Worm (Caenorhabditis elegans) whole organism, L4 larva: Measurements from ENCODE around the gene mdt-11.

ENCODE experiments used
- D1046.2 ChIP-seq: fragments of 200-800 bp; sonication (Bioruptor generic); IDR thresholded peaks from 2 replicates; pipeline ENCODE4 v1.3.6; 2022; ENCODE audit warnings: missing genetic modification characterization, missing compliant biosample characterization
- F10B5.3 ChIP-seq: sonication (generic microtip); optimal IDR thresholded peaks from 2 replicates; lab custom pipeline; 2016; ENCODE audit warnings: mild to moderate bottlenecking, missing genetic modification characterization, missing compliant biosample characterization
- F26F4.8 ChIP-seq: fragments of 200-800 bp; sonication (Bioruptor generic); conservative IDR thresholded peaks from 2 replicates; pipeline ENCODE4 v1.3.6; 2022; ENCODE audit warnings: missing genetic modification characterization, missing compliant biosample characterization
- F37D6.2 ChIP-seq: sonication (generic microtip); optimal IDR thresholded peaks from 2 replicates; lab custom pipeline; 2016; ENCODE audit warnings: mild to moderate bottlenecking, missing genetic modification characterization, missing compliant biosample characterization
- F49E8.2 ChIP-seq: sonication (generic microtip); optimal IDR thresholded peaks from 2 replicates; lab custom pipeline; 2016; ENCODE audit warnings: missing compliant biosample characterization, mild to moderate bottlenecking, missing genetic modification characterization, borderline replicate concordance
- T20F7.1 ChIP-seq: fragments of 200-800 bp; sonication (Bioruptor generic); optimal IDR thresholded peaks from 2 replicates; lab custom pipeline; 2018; ENCODE audit warnings: mild to moderate bottlenecking, missing genetic modification characterization, missing compliant biosample characterization
- Y48G9A.11 ChIP-seq: fragments of 200-800 bp; sonication (Bioruptor generic); IDR thresholded peaks from 2 replicates; pipeline ENCODE4 v1.3.6; 2022; ENCODE audit warnings: missing genetic modification reagents, missing genetic modification characterization, missing compliant biosample characterization
- Y5F2A.4 ChIP-seq: fragments of 200-800 bp; sonication (Bioruptor generic); optimal IDR thresholded peaks from 2 replicates; lab custom pipeline; 2018; ENCODE audit warnings: mild to moderate bottlenecking, missing genetic modification characterization, missing compliant biosample characterization
- aha-1 ChIP-seq: fragments of 150-350 bp; peaks from one replicate; lab custom pipeline; 2014; ENCODE audit warnings: missing biosample characterization, missing genetic modification characterization
- arid-1 ChIP-seq: fragments of 200-800 bp; sonication (Bioruptor generic); conservative IDR thresholded peaks from 2 replicates; pipeline ENCODE4 v1.3.6; 2022; ENCODE audit warnings: missing genetic modification reagents, missing genetic modification characterization, missing compliant biosample characterization
- attf-4 ChIP-seq: sonication (generic microtip); optimal IDR thresholded peaks from 3 replicates; lab custom pipeline; 2017; ENCODE audit warnings: missing biosample characterization, missing genetic modification characterization
- ceh-62 ChIP-seq: sonication (generic microtip); optimal IDR thresholded peaks from 2 replicates; lab custom pipeline; 2017; ENCODE audit warnings: missing biosample characterization, missing genetic modification characterization
- ces-1 ChIP-seq: fragments of 150-350 bp; sonication (generic microtip); optimal IDR thresholded peaks from 4 replicates; lab custom pipeline; 2014; ENCODE audit warnings: missing biosample characterization, missing genetic modification reagents, missing genetic modification characterization
- ctbp-1 ChIP-seq: fragments of 200-800 bp; sonication (Bioruptor generic); IDR thresholded peaks from 2 replicates; pipeline ENCODE4 v1.3.6; 2022; ENCODE audit warnings: missing genetic modification reagents, missing genetic modification characterization, missing compliant biosample characterization
- dmd-8 ChIP-seq: fragments of 200-800 bp; sonication (Bioruptor generic); IDR thresholded peaks from 2 replicates; pipeline ENCODE4 v1.3.6; 2022; ENCODE audit warnings: missing genetic modification characterization, missing compliant biosample characterization
- dpl-1 ChIP-seq: fragments of 150-350 bp; optimal IDR thresholded peaks from 2 replicates; lab custom pipeline; 2014; ENCODE audit warnings: missing biosample characterization, missing genetic modification reagents, missing genetic modification characterization
- duxl-1 ChIP-seq: sonication (generic microtip); optimal IDR thresholded peaks from 2 replicates; lab custom pipeline; 2016; ENCODE audit warnings: mild to moderate bottlenecking, missing genetic modification characterization, moderate library complexity, missing compliant biosample characterization; ENCODE audit not compliant: poor library complexity
- egl-43 ChIP-seq: fragments of 200-800 bp; sonication (Bioruptor generic); IDR thresholded peaks from 2 replicates; pipeline ENCODE4 v1.3.6; 2022; ENCODE audit warnings: missing genetic modification reagents, missing genetic modification characterization, missing compliant biosample characterization
- fkh-10 ChIP-seq: fragments of 150-350 bp; optimal IDR thresholded peaks from 2 replicates; lab custom pipeline; 2014; ENCODE audit warnings: missing biosample characterization, missing genetic modification reagents, missing genetic modification characterization
- hif-1 ChIP-seq, 2 experiments: sonication (generic microtip); optimal IDR thresholded peaks; 2 replicates each; lab custom pipeline; 2016 to 2017; ENCODE audit warnings: missing compliant biosample characterization in 2 of 2, missing genetic modification characterization in 2 of 2, missing genetic modification reagents in 2 of 2, missing genotype in 2 of 2, mild to moderate bottlenecking in 1 of 2
- hlh-11 ChIP-seq: fragments of 200-800 bp; sonication (Bioruptor generic); optimal IDR thresholded peaks from 2 replicates; lab custom pipeline; 2018; ENCODE audit warnings: mild to moderate bottlenecking, missing genetic modification characterization, missing compliant biosample characterization
- hlh-30 ChIP-seq: sonication (generic microtip); optimal IDR thresholded peaks from 2 replicates; lab custom pipeline; 2017; ENCODE audit warnings: antibody characterized with exemption, mild to moderate bottlenecking, missing genetic modification characterization, missing compliant biosample characterization; ENCODE audit not compliant: insufficient read depth
- hmg-1.1 ChIP-seq: fragments of 200-800 bp; sonication (Bioruptor generic); IDR thresholded peaks from 2 replicates; pipeline ENCODE4 v1.3.6; 2022; ENCODE audit warnings: missing genetic modification reagents, missing genetic modification characterization, missing compliant biosample characterization
- lin-13 ChIP-seq: fragments of 150-350 bp; optimal IDR thresholded peaks from 2 replicates; lab custom pipeline; 2014; ENCODE audit warnings: missing biosample characterization, missing genetic modification reagents, missing genetic modification characterization
- lin-38 ChIP-seq: fragments of 200-800 bp; sonication (Bioruptor generic); IDR thresholded peaks from 2 replicates; pipeline ENCODE4 v1.3.6; 2022; ENCODE audit warnings: missing genetic modification reagents, missing genetic modification characterization, missing compliant biosample characterization
- lir-3 ChIP-seq: sonication (generic microtip); optimal IDR thresholded peaks from 2 replicates; lab custom pipeline; 2016; ENCODE audit warnings: mild to moderate bottlenecking, missing genetic modification characterization, missing compliant biosample characterization
- lsy-2 ChIP-seq, 2 experiments: fragments of 150-350 bp in 1 of 2; sonication (generic microtip) in 1 of 2; optimal IDR thresholded peaks; 2 replicates each; lab custom pipeline; 2014 to 2017; ENCODE audit warnings: missing biosample characterization in 2 of 2, missing genetic modification characterization in 2 of 2
- mdl-1 ChIP-seq, 2 experiments: fragments of 150-350 bp in 1 of 2; sonication (generic microtip) in 1 of 2; optimal IDR thresholded peaks; 2 replicates each; lab custom pipeline; 2014 to 2017; ENCODE audit warnings: missing biosample characterization in 2 of 2, missing genetic modification characterization in 2 of 2
- mdt-29 ChIP-seq: fragments of 200-800 bp; sonication (Bioruptor generic); IDR thresholded peaks from 2 replicates; pipeline ENCODE4 v1.3.6; 2022; ENCODE audit warnings: missing genetic modification reagents, missing genetic modification characterization, missing compliant biosample characterization
- mes-2 ChIP-seq: sonication (generic microtip); optimal IDR thresholded peaks from 2 replicates; lab custom pipeline; 2016; ENCODE audit warnings: missing genotype, mild to moderate bottlenecking, missing genetic modification characterization, missing compliant biosample characterization; ENCODE audit not compliant: poor library complexity, severe bottlenecking
- nhr-11 ChIP-seq: fragments of 150-350 bp; optimal IDR thresholded peaks from 2 replicates; lab custom pipeline; 2014; ENCODE audit warnings: missing biosample characterization, missing genetic modification characterization
- nhr-28 ChIP-seq: fragments of 150-350 bp; optimal IDR thresholded peaks from 2 replicates; lab custom pipeline; 2014; ENCODE audit warnings: missing biosample characterization, missing genetic modification characterization
- nhr-41 ChIP-seq: fragments of 200-800 bp; sonication (Bioruptor generic); IDR thresholded peaks from 2 replicates; pipeline ENCODE4 v1.3.6; 2022; ENCODE audit warnings: missing genetic modification reagents, missing genetic modification characterization, missing compliant biosample characterization
- nhr-42 ChIP-seq: fragments of 200-800 bp; sonication (Bioruptor generic); IDR thresholded peaks from 2 replicates; pipeline ENCODE4 v1.3.6; 2022; ENCODE audit warnings: missing genetic modification characterization, missing compliant biosample characterization
- nhr-6 ChIP-seq: fragments of 150-350 bp; optimal IDR thresholded peaks from 2 replicates; lab custom pipeline; 2014; ENCODE audit warnings: missing biosample characterization, missing genetic modification characterization
- nhr-77 ChIP-seq: fragments of 150-350 bp; optimal IDR thresholded peaks from 2 replicates; lab custom pipeline; 2014; ENCODE audit warnings: missing biosample characterization, missing genetic modification characterization
- php-3 ChIP-seq: fragments of 200-800 bp; sonication (Bioruptor generic); IDR thresholded peaks from 2 replicates; pipeline ENCODE4 v1.3.6; 2022; ENCODE audit warnings: missing genetic modification reagents, missing genetic modification characterization, missing compliant biosample characterization
- rbr-2 ChIP-seq: sonication (generic microtip); optimal IDR thresholded peaks from 2 replicates; lab custom pipeline; 2016; ENCODE audit warnings: missing genotype, missing genetic modification characterization, missing compliant biosample characterization
- sdz-12 ChIP-seq: fragments of 200-800 bp; sonication (Bioruptor generic); optimal IDR thresholded peaks from 2 replicates; lab custom pipeline; 2018; ENCODE audit warnings: mild to moderate bottlenecking, missing genetic modification characterization, missing compliant biosample characterization
- set-16 ChIP-seq: fragments of 200-800 bp; sonication (Bioruptor generic); IDR thresholded peaks from 2 replicates; pipeline ENCODE4 v1.3.6; 2022; ENCODE audit warnings: missing genetic modification reagents, missing genetic modification characterization, missing compliant biosample characterization
- spr-3 ChIP-seq: fragments of 200-800 bp; sonication (Bioruptor generic); optimal IDR thresholded peaks from 2 replicates; lab custom pipeline; 2018; ENCODE audit warnings: mild to moderate bottlenecking, missing genetic modification characterization, missing compliant biosample characterization
- tra-1 ChIP-seq: fragments of 200-800 bp; sonication (Bioruptor generic); IDR thresholded peaks from 2 replicates; pipeline ENCODE4 v1.3.6; 2022; ENCODE audit warnings: missing genetic modification reagents, missing genetic modification characterization, missing compliant biosample characterization
- vab-7 ChIP-seq: fragments of 200-800 bp; sonication (Bioruptor generic); IDR thresholded peaks from 2 replicates; pipeline ENCODE4 v1.3.6; 2022; ENCODE audit warnings: missing genetic modification reagents, missing genetic modification characterization, missing compliant biosample characterization
- zfp-2 ChIP-seq: sonication (generic microtip); optimal IDR thresholded peaks from 2 replicates; lab custom pipeline; 2016; ENCODE audit warnings: mild to moderate bottlenecking, missing genetic modification characterization, missing compliant biosample characterization
- zfp-3 ChIP-seq: fragments of 200-800 bp; sonication (Bioruptor generic); conservative IDR thresholded peaks from 2 replicates; pipeline ENCODE4 v1.3.6; 2022; ENCODE audit warnings: missing genetic modification reagents, missing genetic modification characterization, missing compliant biosample characterization
- zip-11 ChIP-seq: fragments of 200-800 bp; sonication (Bioruptor generic); IDR thresholded peaks from 2 replicates; pipeline ENCODE4 v1.3.6; 2022; ENCODE audit warnings: missing genetic modification characterization, missing compliant biosample characterization
- zip-2 ChIP-seq: fragments of 150-350 bp; optimal IDR thresholded peaks from 2 replicates; lab custom pipeline; 2014; ENCODE audit warnings: missing biosample characterization, missing genetic modification characterization

The mdt-11 gene

DNA sequence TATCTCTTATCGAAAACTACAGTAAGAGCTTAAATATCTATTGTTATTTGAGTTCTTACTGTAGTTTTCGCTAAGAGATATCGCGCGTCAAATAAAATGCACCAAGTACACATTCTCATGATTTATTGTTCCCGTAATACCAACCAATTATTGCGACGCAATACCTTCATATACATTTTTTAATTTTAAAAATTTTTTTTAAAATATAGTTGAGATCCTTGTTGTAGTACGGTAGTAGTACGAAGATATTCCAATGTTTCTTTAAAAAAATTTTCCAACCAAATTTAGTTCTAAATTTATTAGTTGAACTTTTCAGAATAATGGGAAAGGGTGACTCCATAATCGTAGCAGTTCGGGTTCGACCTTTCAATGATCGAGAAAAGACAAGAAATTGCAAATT is 9.6 kb downstream of the mdt-11 start, which contains the start of gene klp-6:
Gene klp-6, plus strand, starts transcription at position 301 of the 400 bp plus-strand sequence.
- TF ChIP-seq ces-1: no peak
- no peak for TF ChIP-seq rbr-2 (tag; lab: Kevin White, UChicago)
- no peak for TF ChIP-seq lin-38 (GFP tag; lab: Robert Waterston, UW)
- TF ChIP-seq ceh-62: no peak
- no peak for TF ChIP-seq fkh-10 (GFP tag; lab: Kevin White, UChicago)
- TF ChIP-seq nhr-11 (tag; lab: Kevin White, UChicago): no peak
- no peak for TF ChIP-seq lin-13 (GFP tag; lab: Kevin White, UChicago)
- no peak for TF ChIP-seq sdz-12 (GFP tag; lab: Kevin White, UChicago)
- no peak for TF ChIP-seq attf-4 (tag; lab: Kevin White, UChicago)

DNA sequence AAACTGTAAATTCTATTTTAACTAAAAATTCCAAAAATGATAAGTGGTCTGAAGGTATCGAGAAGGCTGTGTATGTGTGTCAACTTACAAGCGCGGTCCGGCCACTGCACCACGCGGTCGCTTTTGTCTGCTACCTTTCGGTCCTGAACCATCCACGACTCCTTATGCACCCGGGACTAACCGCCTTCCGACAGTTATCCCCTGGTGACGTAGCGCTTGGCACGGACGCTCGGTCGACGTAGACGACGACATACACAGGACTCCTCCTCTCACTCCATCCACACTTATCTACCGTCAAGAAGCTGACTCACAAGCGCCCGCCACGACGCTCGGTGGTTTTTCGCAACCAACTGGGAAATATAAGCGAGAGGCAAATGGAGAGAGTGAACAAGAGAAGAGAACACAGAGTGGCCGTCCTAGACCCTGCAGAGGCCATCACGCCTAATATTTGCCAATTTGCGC is 10.4 kb downstream of the mdt-11 start:
- TF ChIP-seq php-3 (GFP tag; lab: Robert Waterston, UW) (peak; percentile 69), F49E8.2 (tag; lab: Kevin White, UChicago) (peak; percentile 23), T20F7.1 (GFP tag; lab: Kevin White, UChicago) (peak; percentile 67), hmg-1.1 (peak; percentile 97), D1046.2 (0 out of 2 replicates have a peak, but pooled peaks have one; percentile 52), sdz-12 (GFP tag; lab: Kevin White, UChicago) (peak; percentile 86), ctbp-1 (GFP tag; lab: Robert Waterston, UW) (peak; percentile 90), hif-1 (tag; optimal IDR thresholded peaks at IDR 0.05; lab: Kevin White, UChicago) (peak; percentile 32 to 48), duxl-1 (tag; lab: Kevin White, UChicago) (peak; percentile 47), hlh-30 (tag; lab: Kevin White, UChicago) (peak; percentile 65), set-16 (GFP tag; lab: Robert Waterston, UW) (peak; percentile 88), nhr-77 (tag; lab: Kevin White, UChicago) (peak; percentile 8), F10B5.3 (tag; lab: Kevin White, UChicago) (peak; percentile 70), lir-3 (tag; lab: Kevin White, UChicago) (peak; percentile 73), zip-11 (GFP tag; lab: Robert Waterston, UW) (0 out of 2 replicates have a peak, but pooled peaks have one; percentile 60), F26F4.8 (GFP tag; lab: Robert Waterston, UW) (0 out of 2 replicates have a peak, but pooled peaks have one; percentile 47), zfp-2 (tag; lab: Kevin White, UChicago) (peak; percentile 35), zip-2 (tag; lab: Kevin White, UChicago) (peak; percentile 24), nhr-6 (tag; lab: Kevin White, UChicago) (peak; percentile 23), Y48G9A.11 (GFP tag; lab: Robert Waterston, UW) (peak; percentile 68; the same call in 1 of the 2 replicates), nhr-28 (peak; percentile 31), aha-1 (tag; lab: Kevin White, UChicago) (peak; percentile 93), spr-3 (GFP tag; lab: Kevin White, UChicago) (peak; percentile 68), zfp-3 (0 out of 2 replicates have a peak, but pooled peaks have one; percentile 54), nhr-11 (tag; lab: Kevin White, UChicago) (peak; percentile 50), lsy-2 (tag; optimal IDR thresholded peaks at IDR 0.05; lab: Kevin White, UChicago) (peak in 1 of 2 experiments; percentile 53), tra-1 (peak; percentile 86), rbr-2 (tag; lab: Kevin White, UChicago) (peak; percentile 90), dpl-1 (GFP tag; lab: Kevin White, UChicago) (peak; percentile 23), hlh-11 (peak; percentile 76), mdt-29 (peak; percentile 80), vab-7 (GFP tag; lab: Robert Waterston, UW) (peak; percentile 72), nhr-41 (GFP tag; lab: Robert Waterston, UW) (peak; percentile 19; the same call in 1 of the 2 replicates), F37D6.2 (tag; lab: Kevin White, UChicago) (peak; percentile 84), Y5F2A.4 (GFP tag; lab: Kevin White, UChicago) (peak; percentile 70), dmd-8 (GFP tag; lab: Robert Waterston, UW) (peak; percentile 65; the same call in 1 of the 2 replicates), mes-2 (tag; lab: Kevin White, UChicago) (peak; percentile 76), arid-1 (GFP tag; lab: Robert Waterston, UW) (peak; percentile 92), nhr-42 (GFP tag; lab: Robert Waterston, UW) (peak; percentile 50; the same call in 1 of the 2 replicates), mdl-1 (tag; optimal IDR thresholded peaks at IDR 0.05; lab: Kevin White, UChicago) (peak in 1 of 2 experiments; percentile 70), egl-43 (GFP tag; lab: Robert Waterston, UW) (peak; percentile 97)
